Worm (Caenorhabditis elegans) whole organism, young adult: ENCODE data around the gene F28H7.7.

Experiments
- C06A6.2 ChIP-seq: fragments of 200-800 bp; sonication (Bioruptor generic); conservative IDR thresholded peaks from 2 replicates; pipeline ENCODE4 v1.3.6; 2022; ENCODE audit warnings: missing genetic modification characterization, missing compliant biosample characterization
- F22D6.2 ChIP-seq: sonication (generic microtip); optimal IDR thresholded peaks from 2 replicates; lab custom pipeline; 2016; ENCODE audit warnings: mild to moderate bottlenecking, missing genetic modification characterization, missing compliant biosample characterization
- F23B12.7 ChIP-seq: sonication (generic microtip); optimal IDR thresholded peaks from 2 replicates; lab custom pipeline; 2017; ENCODE audit warnings: missing genetic modification characterization, mild to moderate bottlenecking, missing compliant biosample characterization, antibody characterized with exemption, moderate library complexity; ENCODE audit not compliant: insufficient read depth
- F49E8.2 ChIP-seq: sonication (generic microtip); optimal IDR thresholded peaks from 3 replicates; lab custom pipeline; 2017; ENCODE audit warnings: missing genetic modification characterization, mild to moderate bottlenecking, missing compliant biosample characterization, antibody characterized with exemption, moderate library complexity; ENCODE audit not compliant: insufficient read depth
- F57A8.1 ChIP-seq: fragments of 200-800 bp; sonication (Bioruptor generic); optimal IDR thresholded peaks from 2 replicates; lab custom pipeline; 2018; ENCODE audit warnings: mild to moderate bottlenecking, missing genetic modification characterization, moderate library complexity, missing compliant biosample characterization
- Y79H2A.3 ChIP-seq: fragments of 200-800 bp; sonication (Bioruptor generic); conservative IDR thresholded peaks from 2 replicates; pipeline ENCODE4 v1.3.6; 2022; ENCODE audit warnings: missing genetic modification reagents, missing genetic modification characterization, missing compliant biosample characterization
- Y95B8A.8 ChIP-seq: fragments of 200-800 bp; sonication (Bioruptor generic); IDR thresholded peaks from 2 replicates; pipeline ENCODE4 v1.3.6; 2022; ENCODE audit warnings: missing genetic modification reagents, missing genetic modification characterization, missing compliant biosample characterization
- atf-7 ChIP-seq: sonication (generic microtip); optimal IDR thresholded peaks from 2 replicates; lab custom pipeline; 2017; ENCODE audit warnings: mild to moderate bottlenecking, missing genetic modification characterization, missing compliant biosample characterization
- attf-5 ChIP-seq: fragments of 200-800 bp; sonication (Bioruptor generic); optimal IDR thresholded peaks from 2 replicates; lab custom pipeline; 2018; ENCODE audit warnings: mild to moderate bottlenecking, missing genetic modification characterization, missing compliant biosample characterization
- cebp-1 ChIP-seq, 2 experiments: fragments of 200-800 bp in 1 of 2; sonication (Bioruptor generic) in 1 of 2; sonication (generic microtip) in 1 of 2; IDR thresholded peaks in 1 of 2; optimal IDR thresholded peaks in 1 of 2; 2 replicates each; pipeline versions ENCODE4 v1.3.6 to Lab custom; 2017 to 2022; ENCODE audit warnings: missing compliant biosample characterization in 2 of 2, missing genetic modification characterization in 2 of 2, mild to moderate bottlenecking in 1 of 2, missing genetic modification reagents in 1 of 2, moderate library complexity in 1 of 2
- cebp-2 ChIP-seq: fragments of 200-800 bp; sonication (Bioruptor generic); IDR thresholded peaks from 2 replicates; pipeline ENCODE4 v1.3.6; 2022; ENCODE audit warnings: missing genetic modification characterization, missing compliant biosample characterization
- dox-1 ChIP-seq: fragments of 200-800 bp; sonication (Bioruptor generic); IDR thresholded peaks from 2 replicates; pipeline ENCODE4 v1.3.6; 2022; ENCODE audit warnings: missing genetic modification reagents, missing genetic modification characterization, missing compliant biosample characterization
- egl-44 ChIP-seq: fragments of 200-800 bp; sonication (Bioruptor generic); IDR thresholded peaks from 2 replicates; pipeline ENCODE4 v1.3.6; 2022; ENCODE audit warnings: missing genetic modification reagents, missing genetic modification characterization, missing compliant biosample characterization
- ekl-4 ChIP-seq: fragments of 200-800 bp; sonication (Bioruptor generic); IDR thresholded peaks from 2 replicates; pipeline ENCODE4 v1.3.6; 2022; ENCODE audit warnings: missing genetic modification reagents, missing genetic modification characterization, missing compliant biosample characterization
- ets-4 ChIP-seq: fragments of 200-800 bp; sonication (Bioruptor generic); optimal IDR thresholded peaks from 2 replicates; lab custom pipeline; 2018; ENCODE audit warnings: mild to moderate bottlenecking, missing genetic modification characterization, missing compliant biosample characterization
- hrde-1 ChIP-seq: sonication (generic microtip); optimal IDR thresholded peaks from 2 replicates; lab custom pipeline; 2016; ENCODE audit warnings: missing genetic modification characterization, mild to moderate bottlenecking, missing compliant biosample characterization, moderate library complexity, missing genotype, missing genetic modification reagents, borderline replicate concordance
- hsf-1 ChIP-seq: fragments of 200-800 bp; sonication (Bioruptor generic); IDR thresholded peaks from 2 replicates; pipeline ENCODE4 v1.3.6; 2022; ENCODE audit warnings: missing genetic modification reagents, missing genetic modification characterization, missing compliant biosample characterization
- lag-1 ChIP-seq: fragments of 200-800 bp; sonication (Bioruptor generic); IDR thresholded peaks from 2 replicates; pipeline ENCODE4 v1.3.6; 2022; ENCODE audit warnings: missing genetic modification reagents, missing genetic modification characterization, missing compliant biosample characterization
- lin-35 ChIP-seq, 3 experiments: fragments of 150-350 bp in 2 of 3; sonication (generic microtip) in 1 of 3; optimal IDR thresholded peaks; 2 replicates each; lab custom pipeline; 2014 to 2018; ENCODE audit warnings: missing biosample characterization in 3 of 3, missing genetic modification characterization in 3 of 3, missing genetic modification reagents in 3 of 3
- lin-54 ChIP-seq: fragments of 200-800 bp; sonication (Bioruptor generic); optimal IDR thresholded peaks from 2 replicates; lab custom pipeline; 2018; ENCODE audit warnings: mild to moderate bottlenecking, missing genetic modification characterization, missing compliant biosample characterization
- madf-6 ChIP-seq: fragments of 200-800 bp; sonication (Bioruptor generic); IDR thresholded peaks from 2 replicates; pipeline ENCODE4 v1.3.6; 2022; ENCODE audit warnings: missing genetic modification reagents, missing genetic modification characterization, missing compliant biosample characterization
- madf-8 ChIP-seq: fragments of 200-800 bp; sonication (Bioruptor generic); conservative IDR thresholded peaks from 2 replicates; pipeline ENCODE4 v1.3.6; 2022; ENCODE audit warnings: missing genetic modification reagents, missing genetic modification characterization, missing compliant biosample characterization
- mel-28 ChIP-seq: sonication (generic microtip); optimal IDR thresholded peaks from 2 replicates; lab custom pipeline; 2016; ENCODE audit warnings: borderline replicate concordance, mild to moderate bottlenecking, missing genetic modification characterization, missing compliant biosample characterization
- mes-4 ChIP-seq: sonication (generic microtip); optimal IDR thresholded peaks from 2 replicates; lab custom pipeline; 2016; ENCODE audit warnings: missing genotype, missing genetic modification characterization, missing compliant biosample characterization
- mxl-1 ChIP-seq: sonication (generic microtip); optimal IDR thresholded peaks from 2 replicates; lab custom pipeline; 2016; ENCODE audit warnings: missing genetic modification characterization, missing compliant biosample characterization
- nhr-120 ChIP-seq: fragments of 200-800 bp; sonication (Bioruptor generic); IDR thresholded peaks from 2 replicates; pipeline ENCODE4 v1.3.6; 2022; ENCODE audit warnings: missing genetic modification characterization, missing compliant biosample characterization
- nhr-80 ChIP-seq: sonication (generic microtip); optimal IDR thresholded peaks from 2 replicates; lab custom pipeline; 2016; ENCODE audit warnings: missing genetic modification characterization, missing compliant biosample characterization
- rec-8 ChIP-seq, 2 experiments: sonication (generic microtip); optimal IDR thresholded peaks; 2 replicates each; lab custom pipeline; 2016; ENCODE audit warnings: mild to moderate bottlenecking in 2 of 2, missing genetic modification characterization in 2 of 2, missing genetic modification reagents in 2 of 2, missing genotype in 2 of 2, missing biosample characterization in 1 of 2, missing compliant biosample characterization in 1 of 2, moderate library complexity in 1 of 2
- rpc-1 ChIP-seq, 2 experiments: fragments of 150-350 bp in 1 of 2; sonication (generic microtip) in 1 of 2; optimal IDR thresholded peaks; 2 replicates each; lab custom pipeline; 2014 to 2018; ENCODE audit warnings: missing biosample characterization in 1 of 2, missing genetic modification characterization in 1 of 2, missing genetic modification reagents in 1 of 2, missing genotype in 1 of 2
- snpc-3.4 ChIP-seq: sonication (generic microtip); optimal IDR thresholded peaks from 2 replicates; lab custom pipeline; 2017; ENCODE audit warnings: missing genetic modification characterization, mild to moderate bottlenecking, missing compliant biosample characterization, antibody characterized with exemption, moderate library complexity, missing genotype, missing genetic modification reagents
- tbp1 ChIP-seq: fragments of 200-800 bp; sonication (Bioruptor generic); optimal IDR thresholded peaks from 2 replicates; lab custom pipeline; 2018; ENCODE audit warnings: mild to moderate bottlenecking, missing genetic modification characterization, missing compliant biosample characterization
- unc-62 ChIP-seq: fragments of 150-350 bp; optimal IDR thresholded peaks from 2 replicates; lab custom pipeline; 2014; ENCODE audit warnings: missing biosample characterization, missing genetic modification reagents, missing genetic modification characterization
- ztf-18 ChIP-seq: sonication (generic microtip); optimal IDR thresholded peaks from 2 replicates; lab custom pipeline; 2016; ENCODE audit warnings: missing genotype, mild to moderate bottlenecking, missing genetic modification characterization, missing compliant biosample characterization

Gene F28H7.7

DNA sequence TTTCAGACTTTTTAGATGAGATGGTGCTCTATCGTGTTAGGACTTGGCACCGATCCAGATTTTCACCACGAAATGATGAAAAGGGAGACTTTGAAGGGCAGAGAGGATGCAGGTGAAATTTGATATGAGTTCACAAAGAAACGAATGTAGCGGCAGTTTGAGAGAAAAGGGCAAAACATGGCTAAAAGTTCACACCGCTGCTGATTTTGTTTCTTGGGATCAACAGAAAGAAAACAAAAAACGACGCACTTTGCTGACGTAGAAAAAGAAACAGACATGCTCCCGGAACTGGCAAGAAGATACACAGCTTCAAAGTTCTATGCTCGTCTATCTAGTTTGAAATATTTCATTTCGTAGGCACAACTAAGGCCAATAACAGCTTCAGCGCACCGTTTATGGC lies 30.4 kb downstream of the F28H7.7 start (continued):
- no peak for TF ChIP-seq lin-35 (GFP tag; optimal IDR thresholded peaks at IDR 0.05; lab: Kevin White, UChicago)
- no peak for TF ChIP-seq ekl-4 (GFP tag; lab: Robert Waterston, UW)
- TF ChIP-seq, all 124 proteins: peak for 0

DNA sequence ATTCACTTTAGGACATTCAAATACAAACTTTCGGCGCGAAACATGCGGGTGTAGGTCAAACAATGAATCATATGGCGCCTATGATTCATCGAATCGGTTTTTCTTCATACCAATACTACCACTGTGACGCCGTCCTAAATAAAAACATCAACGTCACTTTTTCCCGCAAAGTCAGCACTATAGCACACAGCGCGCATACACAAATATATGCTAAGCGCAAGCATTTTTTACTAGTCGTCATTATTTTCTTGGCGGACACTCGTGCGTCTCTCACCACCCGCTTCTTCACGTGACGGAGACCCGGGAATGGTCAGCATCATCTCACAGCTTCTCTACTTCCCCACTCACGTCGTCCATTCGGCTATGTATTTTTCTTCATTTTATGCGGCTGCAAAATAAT lies 30.8 kb downstream of the F28H7.7 start:
- TF ChIP-seq F57A8.1 (no peak), Y79H2A.3 (GFP tag; lab: Robert Waterston, UW) (no peak), unc-62 (GFP tag; lab: Kevin White, UChicago) (no peak), hsf-1 (no peak), C06A6.2 (no peak), dox-1 (no peak), Y95B8A.8 (GFP tag; lab: Robert Waterston, UW) (no peak), mxl-1 (tag; lab: Kevin White, UChicago) (no peak), mes-4 (tag; lab: Kevin White, UChicago) (no peak), cebp-2 (no peak), hrde-1 (tag; lab: Kevin White, UChicago) (no peak), madf-8 (GFP tag; lab: Robert Waterston, UW) (no peak), F22D6.2 (tag; lab: Kevin White, UChicago) (no peak), atf-7 (tag; lab: Kevin White, UChicago) (no peak), rpc-1 (optimal IDR thresholded peaks at IDR 0.05; lab: Kevin White, UChicago) (no peak), rpc-1 (tag; optimal IDR thresholded peaks at IDR 0.05; lab: Kevin White, UChicago) (no peak)

DNA sequence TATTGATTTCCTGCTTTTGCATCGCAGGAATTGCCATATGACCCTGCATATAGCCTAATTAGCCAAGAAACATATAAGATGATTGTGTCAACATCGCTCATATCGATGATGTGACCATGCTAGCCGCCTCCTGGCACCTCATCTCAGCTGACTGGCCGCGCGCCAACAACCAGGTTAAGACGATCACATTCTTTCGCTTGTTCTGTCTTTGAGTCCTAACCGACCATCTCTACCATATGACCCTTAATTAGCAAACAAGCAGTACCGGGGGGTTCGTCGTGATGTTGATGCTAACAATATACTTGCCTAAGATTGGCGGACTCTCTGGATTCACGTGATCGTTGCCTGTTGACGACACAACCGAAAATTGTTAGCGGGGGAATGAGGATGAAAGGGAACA lies 31.4 kb downstream of the F28H7.7 start:
- no peak for TF ChIP-seq snpc-3.4
- 0 out of 2 replicates have a peak, but pooled peaks have one; percentile 55 for TF ChIP-seq egl-44
- TF ChIP-seq lin-54 (GFP tag; lab: Kevin White, UChicago), result no peak
- TF ChIP-seq F49E8.2 (tag; lab: Kevin White, UChicago), result no peak
- no peak for TF ChIP-seq nhr-80 (tag; lab: Kevin White, UChicago)
- TF ChIP-seq tbp1 (GFP tag; lab: Kevin White, UChicago), result no peak
- no peak for TF ChIP-seq F22D6.2 (tag; lab: Kevin White, UChicago)
- peak; percentile 17 for TF ChIP-seq attf-5 (GFP tag; lab: Kevin White, UChicago)
- TF ChIP-seq madf-6, result 0 out of 2 replicates have a peak, but pooled peaks have one; percentile 6
- no peak for TF ChIP-seq F23B12.7 (tag; lab: Kevin White, UChicago)
- no peak for TF ChIP-seq lag-1 (GFP tag; lab: Robert Waterston, UW)
- TF ChIP-seq cebp-1 (GFP tag; IDR thresholded peaks at IDR 0.05; lab: Robert Waterston, UW), result no peak
- TF ChIP-seq cebp-1 (tag; optimal IDR thresholded peaks at IDR 0.05; lab: Kevin White, UChicago), result peak; percentile 15
- TF ChIP-seq ztf-18 (tag; lab: Kevin White, UChicago), result no peak
- no peak for TF ChIP-seq Y79H2A.3 (GFP tag; lab: Robert Waterston, UW)
- no peak for TF ChIP-seq mel-28 (tag; lab: Kevin White, UChicago)
- no peak for TF ChIP-seq nhr-120 (GFP tag; lab: Robert Waterston, UW)
- TF ChIP-seq mes-4 (tag; lab: Kevin White, UChicago), result no peak
- no peak for TF ChIP-seq ets-4
- no peak for TF ChIP-seq rec-8 (tag; optimal IDR thresholded peaks at IDR 0.05; lab: Kevin White, UChicago)
